Worm (Caenorhabditis elegans) whole organism, late embryonic: Measurements from ENCODE around the gene F55G11.4.
A peak's percentile ranks its signal among the peaks of the same experiment; 100 is the strongest.

ENCODE experiments used
- C08G9.2 ChIP-seq: sonication (generic microtip); optimal IDR thresholded peaks from 2 replicates; lab custom pipeline; 2016; ENCODE audit warnings: mild to moderate bottlenecking, missing genetic modification characterization, moderate library complexity, missing compliant biosample characterization
- C38D4.7 ChIP-seq: fragments of 200-800 bp; sonication (Bioruptor generic); optimal IDR thresholded peaks from 2 replicates; lab custom pipeline; 2018; ENCODE audit warnings: mild to moderate bottlenecking, missing genetic modification characterization, moderate library complexity, missing compliant biosample characterization
- K02D7.2 ChIP-seq: sonication (generic microtip); optimal IDR thresholded peaks from 2 replicates; lab custom pipeline; 2017; ENCODE audit warnings: mild to moderate bottlenecking, missing genetic modification characterization, missing compliant biosample characterization
- K09A11.1 ChIP-seq: sonication (generic microtip); optimal IDR thresholded peaks from 2 replicates; lab custom pipeline; 2017; ENCODE audit warnings: antibody characterized with exemption, mild to moderate bottlenecking, missing genetic modification characterization, missing compliant biosample characterization; ENCODE audit not compliant: insufficient read depth
- T23F11.4 ChIP-seq: fragments of 200-800 bp; sonication (Bioruptor generic); optimal IDR thresholded peaks from 2 replicates; lab custom pipeline; 2018; ENCODE audit warnings: mild to moderate bottlenecking, missing genetic modification characterization, missing compliant biosample characterization
- Y22D7AL.16 ChIP-seq: sonication (generic microtip); optimal IDR thresholded peaks from 2 replicates; lab custom pipeline; 2016; ENCODE audit warnings: missing genetic modification characterization, missing compliant biosample characterization
- ahr-1 ChIP-seq: sonication (generic microtip); optimal IDR thresholded peaks from 2 replicates; lab custom pipeline; 2016; ENCODE audit warnings: missing genetic modification characterization, missing compliant biosample characterization
- ama-1 ChIP-seq: fragments of 150-350 bp; optimal IDR thresholded peaks from 2 replicates; lab custom pipeline; 2014
- ceh-19 ChIP-seq: fragments of 200-800 bp; sonication (Bioruptor generic); optimal IDR thresholded peaks from 2 replicates; lab custom pipeline; 2018; ENCODE audit warnings: mild to moderate bottlenecking, missing genetic modification characterization, missing compliant biosample characterization
- ceh-2 ChIP-seq: sonication (generic microtip); optimal IDR thresholded peaks from 2 replicates; lab custom pipeline; 2016; ENCODE audit warnings: missing genotype, missing genetic modification characterization, missing compliant biosample characterization
- ceh-34 ChIP-seq: sonication (generic microtip); optimal IDR thresholded peaks from 2 replicates; lab custom pipeline; 2016; ENCODE audit warnings: mild to moderate bottlenecking, missing genetic modification characterization, missing compliant biosample characterization
- ceh-45 ChIP-seq: fragments of 200-800 bp; sonication (Bioruptor generic); IDR thresholded peaks from 2 replicates; pipeline ENCODE4 v1.3.6; 2022; ENCODE audit warnings: missing genetic modification reagents, missing genetic modification characterization, missing compliant biosample characterization
- ceh-6 ChIP-seq: fragments of 200-800 bp; sonication (Bioruptor generic); optimal IDR thresholded peaks from 2 replicates; lab custom pipeline; 2018; ENCODE audit warnings: mild to moderate bottlenecking, missing genetic modification characterization, missing compliant biosample characterization
- ceh-9 ChIP-seq: sonication (generic microtip); optimal IDR thresholded peaks from 2 replicates; lab custom pipeline; 2016; ENCODE audit warnings: mild to moderate bottlenecking, missing genetic modification characterization, inconsistent platforms, missing compliant biosample characterization
- dve-1 ChIP-seq: sonication (generic microtip); optimal IDR thresholded peaks from 2 replicates; lab custom pipeline; 2017; ENCODE audit warnings: antibody characterized with exemption, mild to moderate bottlenecking, missing genetic modification characterization, missing compliant biosample characterization
- elt-2 ChIP-seq: sonication (generic microtip); optimal IDR thresholded peaks from 2 replicates; lab custom pipeline; 2016; ENCODE audit warnings: missing genetic modification reagents, missing genetic modification characterization, missing compliant biosample characterization
- fax-1 ChIP-seq: sonication (generic microtip); optimal IDR thresholded peaks from 2 replicates; lab custom pipeline; 2016; ENCODE audit warnings: missing genotype, missing genetic modification characterization, missing compliant biosample characterization
- fkh-6 ChIP-seq: sonication (generic microtip); optimal IDR thresholded peaks from 2 replicates; lab custom pipeline; 2016; ENCODE audit warnings: missing genetic modification characterization, missing compliant biosample characterization
- hlh-15 ChIP-seq: sonication (generic microtip); optimal IDR thresholded peaks from 2 replicates; lab custom pipeline; 2016; ENCODE audit warnings: missing genetic modification characterization, missing compliant biosample characterization
- hlh-6 ChIP-seq: sonication (generic microtip); optimal IDR thresholded peaks from 2 replicates; lab custom pipeline; 2016; ENCODE audit warnings: missing genotype, missing genetic modification characterization, missing compliant biosample characterization
- lim-6 ChIP-seq: sonication (generic microtip); optimal IDR thresholded peaks from 2 replicates; lab custom pipeline; 2016; ENCODE audit warnings: missing genetic modification characterization, missing compliant biosample characterization
- mec-3 ChIP-seq: sonication (generic microtip); optimal IDR thresholded peaks from 2 replicates; lab custom pipeline; 2016; ENCODE audit warnings: borderline replicate concordance, missing genetic modification characterization, missing compliant biosample characterization
- nfya-1 ChIP-seq: sonication (generic microtip); optimal IDR thresholded peaks from 2 replicates; lab custom pipeline; 2017; ENCODE audit warnings: missing genetic modification characterization, mild to moderate bottlenecking, missing compliant biosample characterization, antibody characterized with exemption, moderate library complexity
- npax-4 ChIP-seq: sonication (generic microtip); optimal IDR thresholded peaks from 2 replicates; lab custom pipeline; 2016; ENCODE audit warnings: missing genetic modification characterization, missing compliant biosample characterization
- odd-2 ChIP-seq: sonication (generic microtip); optimal IDR thresholded peaks from 2 replicates; lab custom pipeline; 2017; ENCODE audit warnings: antibody characterized with exemption, mild to moderate bottlenecking, missing genetic modification characterization, missing compliant biosample characterization
- pax-1 ChIP-seq: fragments of 150-350 bp; optimal IDR thresholded peaks from 2 replicates; lab custom pipeline; 2014; ENCODE audit warnings: missing biosample characterization, missing genetic modification characterization
- pha-2 ChIP-seq: sonication (generic microtip); optimal IDR thresholded peaks from 2 replicates; lab custom pipeline; 2017; ENCODE audit warnings: mild to moderate bottlenecking, missing genetic modification characterization, missing compliant biosample characterization
- pha-4 ChIP-seq: fragments of 150-350 bp; optimal IDR thresholded peaks from 2 replicates; lab custom pipeline; 2018; ENCODE audit warnings: missing biosample characterization, missing genetic modification reagents, missing genetic modification characterization
- pros-1 ChIP-seq: fragments of 150-350 bp; optimal IDR thresholded peaks from 2 replicates; lab custom pipeline; 2014; ENCODE audit warnings: missing biosample characterization, missing genetic modification reagents, missing genetic modification characterization
- ref-2 ChIP-seq: sonication (generic microtip); optimal IDR thresholded peaks from 2 replicates; lab custom pipeline; 2016; ENCODE audit warnings: missing genetic modification characterization, missing compliant biosample characterization
- sdc-2 ChIP-seq: sonication (generic microtip); optimal IDR thresholded peaks from 2 replicates; lab custom pipeline; 2016; ENCODE audit warnings: missing genotype, missing genetic modification characterization, missing compliant biosample characterization
- syd-9 ChIP-seq: sonication (generic microtip); optimal IDR thresholded peaks from 2 replicates; lab custom pipeline; 2016; ENCODE audit warnings: mild to moderate bottlenecking, missing genetic modification characterization, moderate library complexity, missing compliant biosample characterization
- tbx-2 ChIP-seq: sonication (generic microtip); optimal IDR thresholded peaks from 2 replicates; lab custom pipeline; 2016; ENCODE audit warnings: missing genetic modification characterization, missing compliant biosample characterization
- tbx-7 ChIP-seq: sonication (generic microtip); optimal IDR thresholded peaks from 2 replicates; lab custom pipeline; 2016; ENCODE audit warnings: missing genotype, missing genetic modification characterization, missing compliant biosample characterization
- ttx-3 ChIP-seq: sonication (generic microtip); optimal IDR thresholded peaks from 2 replicates; lab custom pipeline; 2016; ENCODE audit warnings: missing genetic modification reagents, missing genetic modification characterization, missing compliant biosample characterization
- unc-3 ChIP-seq, 2 experiments: fragments of 200-800 bp in 1 of 2; sonication (Bioruptor generic) in 1 of 2; sonication (generic microtip) in 1 of 2; conservative IDR thresholded peaks in 1 of 2; optimal IDR thresholded peaks in 1 of 2; 2 replicates each; pipeline versions ENCODE4 v1.3.6 to Lab custom; 2016 to 2022; ENCODE audit warnings: missing compliant biosample characterization in 2 of 2, missing genetic modification characterization in 2 of 2, missing genetic modification reagents in 1 of 2
- unc-42 ChIP-seq: sonication (generic microtip); optimal IDR thresholded peaks from 2 replicates; lab custom pipeline; 2016; ENCODE audit warnings: missing genotype, missing genetic modification characterization, missing compliant biosample characterization
- unc-55 ChIP-seq: sonication (generic microtip); optimal IDR thresholded peaks from 2 replicates; lab custom pipeline; 2017; ENCODE audit warnings: missing biosample characterization, missing genetic modification reagents, missing genetic modification characterization
- ztf-16 ChIP-seq: sonication (generic microtip); optimal IDR thresholded peaks from 2 replicates; lab custom pipeline; 2017; ENCODE audit warnings: missing genetic modification characterization, missing compliant biosample characterization

F55G11.4 gene

ce11 chrIV:12973336-12973735 is at the start of gene F55G11.4:
Gene F55G11.4, plus strand, starts transcription at chrIV:12973624.
- no peak for TF ChIP-seq sdc-2 (tag; lab: Kevin White, UChicago)
- peak; percentile 64 for TF ChIP-seq elt-2

- TF ChIP-seq fkh-6 (tag; lab: Kevin White, UChicago) (no peak), odd-2 (no peak), lim-6 (tag; lab: Kevin White, UChicago) (no peak), ahr-1 (tag; lab: Kevin White, UChicago) (no peak), ceh-34 (tag; lab: Kevin White, UChicago) (no peak), mec-3 (tag; lab: Kevin White, UChicago) (no peak), ceh-19 (GFP tag; lab: Kevin White, UChicago) (no peak)
Observed at ce11 chrIV:12924332-12924731, 49.1 kb upstream of the F55G11.4 start, which contains the start of gene srlf-4. Gene srlf-4, minus strand, starts transcription at chrIV:12924432.

ce11 chrIV:12926639-12927038 is 46.8 kb upstream of the F55G11.4 start, which contains the start of gene srlf-5:
Gene srlf-5, minus strand, starts transcription at chrIV:12926739.
- TF ChIP-seq tbx-7 (tag; lab: Kevin White, UChicago) (no peak), hlh-15 (no peak), ceh-2 (no peak), unc-42 (tag; lab: Kevin White, UChicago) (no peak), mec-3 (tag; lab: Kevin White, UChicago) (no peak), pha-4 (no peak), ttx-3 (no peak), tbx-2 (tag; lab: Kevin White, UChicago) (no peak), hlh-6 (tag; lab: Kevin White, UChicago) (no peak), C38D4.7 (GFP tag; lab: Kevin White, UChicago) (no peak), elt-2 (no peak), ref-2 (tag; lab: Kevin White, UChicago) (no peak), ceh-9 (tag; lab: Kevin White, UChicago) (no peak), ztf-16 (tag; lab: Kevin White, UChicago) (no peak), ahr-1 (tag; lab: Kevin White, UChicago) (no peak), Y22D7AL.16 (tag; lab: Kevin White, UChicago) (no peak), ceh-6 (no peak), fax-1 (no peak), C08G9.2 (tag; lab: Kevin White, UChicago) (no peak)

- TF ChIP-seq pha-2: no peak
- TF ChIP-seq elt-2: peak; percentile 70
Observed at ce11 chrIV:12936221-12936776, 37.1 kb upstream of the F55G11.4 start, which contains the start of the genes cld-1 and dod-21. Gene cld-1, minus strand, starts transcription at chrIV:12936271. Gene dod-21, plus strand, starts transcription at chrIV:12936738.

ce11 chrIV:12941254-12941653 is 32.2 kb upstream of the F55G11.4 start, which contains the start of gene dod-24:
Gene dod-24, minus strand, starts transcription at chrIV:12941354.
- no peak for TF ChIP-seq ceh-2
- no peak for TF ChIP-seq pros-1 (tag; lab: Kevin White, UChicago)
- no peak for TF ChIP-seq mec-3 (tag; lab: Kevin White, UChicago)
- TF ChIP-seq K09A11.1: no peak
- no peak for TF ChIP-seq C08G9.2 (tag; lab: Kevin White, UChicago)
- no peak for TF ChIP-seq unc-3 (GFP tag; conservative IDR thresholded peaks at IDR 0.05; lab: Robert Waterston, UW)
- TF ChIP-seq unc-3 (tag; optimal IDR thresholded peaks at IDR 0.05; lab: Kevin White, UChicago): no peak
- no peak for TF ChIP-seq tbx-2 (tag; lab: Kevin White, UChicago)
- TF ChIP-seq fkh-6 (tag; lab: Kevin White, UChicago): no peak
- no peak for TF ChIP-seq ceh-45 (GFP tag; lab: Robert Waterston, UW)
- TF ChIP-seq K02D7.2 (tag; lab: Kevin White, UChicago): no peak
- TF ChIP-seq npax-4 (tag; lab: Kevin White, UChicago): no peak
- no peak for TF ChIP-seq syd-9 (tag; lab: Kevin White, UChicago)
- no peak for TF ChIP-seq ama-1 (lab: Kevin White, UChicago)
- TF ChIP-seq nfya-1: no peak
- no peak for TF ChIP-seq pax-1
- no peak for TF ChIP-seq dve-1 (tag; lab: Kevin White, UChicago)
- no peak for TF ChIP-seq T23F11.4 (GFP tag; lab: Kevin White, UChicago)
- no peak for TF ChIP-seq ttx-3
- no peak for TF ChIP-seq unc-55 (GFP tag; lab: Kevin White, UChicago)
- TF ChIP-seq, all 69 proteins: peak for 0
